Worm (Caenorhabditis elegans): ENCODE results near the gene irk-1.

irk-1 gene

DNA sequence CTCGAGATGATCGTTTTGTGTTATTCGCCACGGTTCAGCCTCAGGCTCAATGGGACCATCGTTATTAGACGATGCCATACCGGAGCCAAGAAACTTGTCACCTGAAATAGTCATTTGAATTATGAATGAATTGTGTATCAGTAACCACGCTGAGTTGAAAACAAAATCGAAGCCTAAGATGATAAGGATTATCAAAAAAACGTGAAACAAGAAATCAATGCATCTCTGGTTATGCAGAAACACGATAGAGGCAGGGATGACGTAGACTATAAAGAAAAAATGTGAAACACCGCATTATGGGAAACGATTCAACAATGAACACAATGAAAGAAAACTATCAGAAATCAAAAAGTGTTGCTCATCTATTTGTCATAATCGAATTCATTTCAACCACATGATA lies 54.9 kb downstream of the irk-1 start, which contains the start of gene smf-1:
Gene smf-1 (minus strand): TSS at position 101 of the 400 bp plus-strand sequence.
- no peak for TF ChIP-seq mdt-29 (GFP tag; IDR thresholded peaks at IDR 0.05)
- peak; percentile 27 for TF ChIP-seq dve-1 (tag; optimal IDR thresholded peaks at IDR 0.05; ENCODE audit: insufficient read depth)
- peak in 1 of 2 experiments; percentile 34 for TF ChIP-seq unc-62 (GFP tag; optimal IDR thresholded peaks at IDR 0.05 in 1 of 2)
- no peak for TF ChIP-seq unc-62 (tag; optimal IDR thresholded peaks at IDR 0.05)
- no peak for TF ChIP-seq php-3 (GFP tag; IDR thresholded peaks at IDR 0.05)
- TF ChIP-seq nhr-77 (tag; optimal IDR thresholded peaks at IDR 0.05): no peak
- TF ChIP-seq duxl-1 (tag; optimal IDR thresholded peaks at IDR 0.05; ENCODE audit: poor library complexity): no peak

DNA sequence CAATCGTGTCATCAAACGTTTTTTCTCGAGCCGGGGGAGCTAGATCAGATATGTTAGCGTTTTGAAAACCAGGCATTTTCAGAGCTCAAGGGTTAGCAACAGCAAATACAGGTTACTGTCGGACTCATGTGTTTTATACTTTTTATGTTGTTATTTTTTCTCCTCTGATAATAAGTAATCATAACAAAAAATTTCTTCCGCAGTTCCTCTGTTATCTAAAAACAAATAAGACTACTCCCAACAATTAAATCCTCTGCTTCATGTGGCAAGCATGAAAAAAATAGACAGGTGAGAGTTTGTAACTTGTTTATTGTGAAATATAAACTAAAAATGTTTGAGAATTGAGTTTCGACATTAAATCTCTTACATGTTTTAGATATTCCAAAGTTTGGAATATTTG lies 59.3 kb downstream of the irk-1 start, which contains the start of gene smf-2:
Gene smf-2 (minus strand): TSS at position 101 of the 400 bp plus-strand sequence.
- TF ChIP-seq ZK546.5 (tag; optimal IDR thresholded peaks at IDR 0.05): no peak
- no peak for TF ChIP-seq ceh-82 (tag; optimal IDR thresholded peaks at IDR 0.05)
- TF ChIP-seq snpc-1.2 (GFP tag; IDR thresholded peaks at IDR 0.05): no peak

Data from whole organism, L4 larva.